Worm (Caenorhabditis elegans) whole organism, mixed stage, embryonic: ENCODE results near the gene F20D6.5.

Source experiments
- M03D4.4 ChIP-seq: sonication (generic microtip); optimal IDR thresholded peaks from 2 replicates; lab custom pipeline; 2017; ENCODE audit warnings: mild to moderate bottlenecking, missing genetic modification characterization, missing compliant biosample characterization
- bed-3 ChIP-seq: fragments of 200-800 bp; sonication (Bioruptor generic); optimal IDR thresholded peaks from 3 replicates; lab custom pipeline; 2018; ENCODE audit warnings: mild to moderate bottlenecking, missing genetic modification characterization, moderate library complexity, missing compliant biosample characterization
- blmp-1 ChIP-seq: fragments of 150-350 bp; optimal IDR thresholded peaks from 2 replicates; lab custom pipeline; 2014; ENCODE audit warnings: missing biosample characterization, missing genetic modification characterization
- ceh-39 ChIP-seq: fragments of 150-350 bp; optimal IDR thresholded peaks from 2 replicates; lab custom pipeline; 2014; ENCODE audit warnings: missing biosample characterization, missing genetic modification characterization
- ceh-43 ChIP-seq: fragments of 200-800 bp; sonication (Bioruptor generic); optimal IDR thresholded peaks from 2 replicates; lab custom pipeline; 2018; ENCODE audit warnings: mild to moderate bottlenecking, missing genetic modification characterization, moderate library complexity, missing compliant biosample characterization
- ceh-83 ChIP-seq: fragments of 200-800 bp; sonication (Bioruptor generic); optimal IDR thresholded peaks from 2 replicates; lab custom pipeline; 2018; ENCODE audit warnings: mild to moderate bottlenecking, missing genetic modification characterization, missing compliant biosample characterization
- ces-1 ChIP-seq: fragments of 150-350 bp; optimal IDR thresholded peaks from 2 replicates; lab custom pipeline; 2014; ENCODE audit warnings: missing biosample characterization, missing genetic modification reagents, missing genetic modification characterization
- cnd-1 ChIP-seq: fragments of 200-800 bp; sonication (Bioruptor generic); optimal IDR thresholded peaks from 2 replicates; lab custom pipeline; 2018; ENCODE audit warnings: mild to moderate bottlenecking, missing genetic modification characterization, missing compliant biosample characterization
- drap-1 ChIP-seq: fragments of 200-800 bp; sonication (Bioruptor generic); optimal IDR thresholded peaks from 3 replicates; lab custom pipeline; 2018; ENCODE audit warnings: mild to moderate bottlenecking, missing genetic modification characterization, missing compliant biosample characterization
- elt-1 ChIP-seq: sonication (generic microtip); optimal IDR thresholded peaks from 2 replicates; lab custom pipeline; 2017; ENCODE audit warnings: missing genetic modification characterization, mild to moderate bottlenecking, missing compliant biosample characterization, antibody characterized with exemption, moderate library complexity, borderline replicate concordance; ENCODE audit not compliant: insufficient read depth
- elt-3 ChIP-seq: fragments of 150-350 bp; optimal IDR thresholded peaks from 2 replicates; lab custom pipeline; 2014; ENCODE audit warnings: missing biosample characterization, missing genetic modification characterization
- flh-1 ChIP-seq: fragments of 200-800 bp; sonication (Bioruptor generic); optimal IDR thresholded peaks from 2 replicates; lab custom pipeline; 2018; ENCODE audit warnings: mild to moderate bottlenecking, missing genetic modification characterization, moderate library complexity, missing compliant biosample characterization
- ham-2 ChIP-seq: fragments of 200-800 bp; sonication (Bioruptor generic); optimal IDR thresholded peaks from 2 replicates; lab custom pipeline; 2018; ENCODE audit warnings: mild to moderate bottlenecking, missing genetic modification characterization, missing compliant biosample characterization
- hlh-1 ChIP-seq: fragments of 150-350 bp; optimal IDR thresholded peaks from 2 replicates; lab custom pipeline; 2014; ENCODE audit warnings: missing biosample characterization, missing genetic modification reagents, missing genetic modification characterization
- lin-13 ChIP-seq: fragments of 150-350 bp; optimal IDR thresholded peaks from 2 replicates; lab custom pipeline; 2014; ENCODE audit warnings: missing biosample characterization, missing genetic modification characterization
- lin-32 ChIP-seq: fragments of 200-800 bp; sonication (Bioruptor generic); optimal IDR thresholded peaks from 2 replicates; lab custom pipeline; 2018; ENCODE audit warnings: mild to moderate bottlenecking, missing genetic modification characterization, missing compliant biosample characterization
- lsy-2 ChIP-seq: fragments of 150-350 bp; optimal IDR thresholded peaks from 2 replicates; lab custom pipeline; 2014; ENCODE audit warnings: missing biosample characterization, missing genetic modification characterization
- mab-5 ChIP-seq: fragments of 150-350 bp; optimal IDR thresholded peaks from 2 replicates; lab custom pipeline; 2014; ENCODE audit warnings: missing biosample characterization, missing genetic modification characterization
- mep-1 ChIP-seq: fragments of 150-350 bp; optimal IDR thresholded peaks from 2 replicates; lab custom pipeline; 2017; ENCODE audit warnings: missing biosample characterization, missing genetic modification reagents, missing genetic modification characterization, inconsistent platforms
- nhr-12 ChIP-seq: fragments of 150-350 bp; optimal IDR thresholded peaks from 2 replicates; lab custom pipeline; 2014; ENCODE audit warnings: missing biosample characterization, missing genetic modification characterization
- nhr-2 ChIP-seq: fragments of 150-350 bp; optimal IDR thresholded peaks from 2 replicates; lab custom pipeline; 2014; ENCODE audit warnings: missing biosample characterization, missing genetic modification characterization
- nhr-237 ChIP-seq: fragments of 150-350 bp; optimal IDR thresholded peaks from 2 replicates; lab custom pipeline; 2014; ENCODE audit warnings: missing biosample characterization, missing genetic modification characterization
- nhr-28 ChIP-seq: fragments of 150-350 bp; optimal IDR thresholded peaks from 2 replicates; lab custom pipeline; 2014; ENCODE audit warnings: missing biosample characterization, missing genetic modification characterization
- nhr-76 ChIP-seq: sonication (generic microtip); optimal IDR thresholded peaks from 2 replicates; lab custom pipeline; 2017; ENCODE audit warnings: missing biosample characterization, missing genetic modification characterization
- pha-4 ChIP-seq: fragments of 150-350 bp; optimal IDR thresholded peaks from 2 replicates; lab custom pipeline; 2018; ENCODE audit warnings: missing biosample characterization, missing genetic modification reagents, missing genetic modification characterization
- sem-2 ChIP-seq: fragments of 200-800 bp; sonication (Bioruptor generic); optimal IDR thresholded peaks from 2 replicates; lab custom pipeline; 2018; ENCODE audit warnings: mild to moderate bottlenecking, missing genetic modification characterization, missing compliant biosample characterization
- snpc-4 ChIP-seq: fragments of 150-350 bp; optimal IDR thresholded peaks from 2 replicates; lab custom pipeline; 2014; ENCODE audit warnings: missing biosample characterization, missing genetic modification characterization
- sptf-1 ChIP-seq: sonication (generic microtip); optimal IDR thresholded peaks from 2 replicates; lab custom pipeline; 2017; ENCODE audit warnings: mild to moderate bottlenecking, missing genetic modification characterization, moderate library complexity, missing compliant biosample characterization
- tbx-8 ChIP-seq: fragments of 200-800 bp; sonication (Bioruptor generic); optimal IDR thresholded peaks from 2 replicates; lab custom pipeline; 2018; ENCODE audit warnings: mild to moderate bottlenecking, missing genetic modification characterization, moderate library complexity, missing compliant biosample characterization
- unc-120 ChIP-seq: sonication (generic microtip); optimal IDR thresholded peaks from 2 replicates; lab custom pipeline; 2017; ENCODE audit warnings: missing genetic modification characterization, missing compliant biosample characterization; ENCODE audit not compliant: poor library complexity, severe bottlenecking
- unc-39 ChIP-seq: fragments of 150-350 bp; optimal IDR thresholded peaks from 2 replicates; lab custom pipeline; 2014; ENCODE audit warnings: missing biosample characterization, missing genetic modification characterization
- unc-62 ChIP-seq: fragments of 150-350 bp; optimal IDR thresholded peaks from 2 replicates; lab custom pipeline; 2014; ENCODE audit warnings: missing biosample characterization, missing genetic modification reagents, missing genetic modification characterization
- zip-8 ChIP-seq: fragments of 150-350 bp; optimal IDR thresholded peaks from 2 replicates; lab custom pipeline; 2014; ENCODE audit warnings: missing biosample characterization, missing genetic modification characterization

The F20D6.5 gene

ce11 chrV:8143605-8144004 is 18.2 kb upstream of the F20D6.5 start, which contains the start of gene D1014.2:
D1014.2 (plus strand) TSS chrV:8143905.
- no peak for TF ChIP-seq unc-62 (GFP tag; lab: Kevin White, UChicago)
- no peak for TF ChIP-seq pha-4
- no peak for TF ChIP-seq M03D4.4
- no peak for TF ChIP-seq unc-39 (tag; lab: Kevin White, UChicago)
- TF ChIP-seq bed-3 (GFP tag; lab: Kevin White, UChicago), result no peak
- no peak for TF ChIP-seq nhr-76 (tag; lab: Kevin White, UChicago)
- TF ChIP-seq nhr-2 (tag; lab: Kevin White, UChicago), result no peak
- no peak for TF ChIP-seq ceh-39
- no peak for TF ChIP-seq elt-3 (tag; lab: Kevin White, UChicago)
- no peak for TF ChIP-seq cnd-1 (tag; lab: Kevin White, UChicago)
- no peak for TF ChIP-seq hlh-1 (tag; lab: Kevin White, UChicago)
- no peak for TF ChIP-seq unc-120 (tag; lab: Kevin White, UChicago)
- TF ChIP-seq nhr-237 (tag; lab: Kevin White, UChicago), result no peak
- TF ChIP-seq nhr-12 (tag; lab: Kevin White, UChicago), result no peak
- no peak for TF ChIP-seq mep-1 (tag; lab: Kevin White, UChicago)
- no peak for TF ChIP-seq lsy-2 (tag; lab: Kevin White, UChicago)
- TF ChIP-seq snpc-4, result no peak
- TF ChIP-seq zip-8 (tag; lab: Kevin White, UChicago), result no peak
- TF ChIP-seq drap-1 (GFP tag; lab: Kevin White, UChicago), result no peak
- TF ChIP-seq elt-1 (tag; lab: Kevin White, UChicago), result no peak
- TF ChIP-seq, all 35 proteins: peak for 0

- TF ChIP-seq nhr-28 (tag; lab: Kevin White, UChicago) (no peak), ceh-39 (no peak), ham-2 (GFP tag; lab: Kevin White, UChicago) (no peak), sem-2 (GFP tag; lab: Kevin White, UChicago) (no peak), lin-13 (tag; lab: Kevin White, UChicago) (no peak), nhr-2 (tag; lab: Kevin White, UChicago) (no peak), elt-3 (tag; lab: Kevin White, UChicago) (no peak), sptf-1 (tag; lab: Kevin White, UChicago) (no peak), mab-5 (no peak), ceh-83 (GFP tag; lab: Kevin White, UChicago) (no peak), ces-1 (no peak), flh-1 (GFP tag; lab: Kevin White, UChicago) (no peak)
- TF ChIP-seq, all 35 proteins: peak for 0
These were observed 17.2 kb upstream of the F20D6.5 start for ce11 chrV:8144515-8144914.

- no peak for TF ChIP-seq snpc-4
- no peak for TF ChIP-seq ces-1
- TF ChIP-seq ceh-39, result no peak
- no peak for TF ChIP-seq nhr-2 (tag; lab: Kevin White, UChicago)
- TF ChIP-seq bed-3 (GFP tag; lab: Kevin White, UChicago), result no peak
- TF ChIP-seq lsy-2 (tag; lab: Kevin White, UChicago), result no peak
- no peak for TF ChIP-seq drap-1 (GFP tag; lab: Kevin White, UChicago)
- TF ChIP-seq lin-32 (GFP tag; lab: Kevin White, UChicago), result no peak
- TF ChIP-seq mep-1 (tag; lab: Kevin White, UChicago), result no peak
- no peak for TF ChIP-seq hlh-1 (tag; lab: Kevin White, UChicago)
- no peak for TF ChIP-seq nhr-28 (tag; lab: Kevin White, UChicago)
- no peak for TF ChIP-seq blmp-1 (tag; lab: Kevin White, UChicago)
These were observed 16.4 kb upstream of the F20D6.5 start, which contains the start of gene D1014.13 for ce11 chrV:8145329-8145728. D1014.13 (plus strand) TSS chrV:8145629.

ce11 chrV:8155743-8156142 is 6.0 kb upstream of the F20D6.5 start:
- TF ChIP-seq mab-5 (no peak), flh-1 (GFP tag; lab: Kevin White, UChicago) (no peak), nhr-237 (tag; lab: Kevin White, UChicago) (no peak), pha-4 (no peak), nhr-76 (tag; lab: Kevin White, UChicago) (no peak), nhr-2 (tag; lab: Kevin White, UChicago) (no peak), ham-2 (GFP tag; lab: Kevin White, UChicago) (no peak), blmp-1 (tag; lab: Kevin White, UChicago) (no peak), zip-8 (tag; lab: Kevin White, UChicago) (no peak), mep-1 (tag; lab: Kevin White, UChicago) (no peak), bed-3 (GFP tag; lab: Kevin White, UChicago) (no peak), elt-3 (tag; lab: Kevin White, UChicago) (no peak), lsy-2 (tag; lab: Kevin White, UChicago) (no peak), tbx-8 (no peak), ceh-83 (GFP tag; lab: Kevin White, UChicago) (no peak), lin-32 (GFP tag; lab: Kevin White, UChicago) (no peak), sem-2 (GFP tag; lab: Kevin White, UChicago) (no peak), ceh-39 (no peak), ceh-43 (GFP tag; lab: Kevin White, UChicago) (no peak), ces-1 (no peak)
